Fruit fly (Drosophila melanogaster): ENCODE data around the gene CG18530.

The CG18530 gene

dm6 chr3R:12630369-12630768, 2.8 kb upstream of the CG18530 start, which contains the start of gene Not10 (continued):
- TF ChIP-seq CG17912 (GFP tag; optimal IDR thresholded peaks at IDR 0.05) (no peak), Dp (GFP tag; optimal IDR thresholded peaks at IDR 0.05) (peak; percentile 83), wek (GFP tag; optimal IDR thresholded peaks at IDR 0.05) (no peak), Dad (GFP tag; optimal IDR thresholded peaks at IDR 0.05) (no peak), CG1647 (GFP tag; optimal IDR thresholded peaks at IDR 0.05) (no peak), CG1602 (GFP tag; optimal IDR thresholded peaks at IDR 0.05) (peak; percentile 41), HLH3B (GFP tag; IDR thresholded peaks at IDR 0.05) (peak; percentile 35; the same call in 1 of the 2 replicates), ewg (GFP tag; optimal IDR thresholded peaks at IDR 0.05) (no peak), insv (GFP tag; optimal IDR thresholded peaks at IDR 0.05) (peak in 1 of 2 experiments; percentile 19), dmrt99B (tag; optimal IDR thresholded peaks at IDR 0.05) (no peak), bbx (GFP tag; IDR thresholded peaks at IDR 0.05; ENCODE audit: partially characterized antibody) (peak; percentile 33; the same call in 1 of the 2 replicates), CG9932 (GFP tag; IDR thresholded peaks at IDR 0.05) (peak; percentile 74), CG9609 (GFP tag; optimal IDR thresholded peaks at IDR 0.05) (no peak), lab (GFP tag; optimal IDR thresholded peaks at IDR 0.05) (no peak), Awh (GFP tag; IDR thresholded peaks at IDR 0.05) (no peak), Abd-B (GFP tag; optimal IDR thresholded peaks at IDR 0.05) (no peak), Pdp1 (GFP tag; optimal IDR thresholded peaks at IDR 0.05) (no peak), Aef1 (GFP tag; IDR thresholded peaks at IDR 0.05) (no peak), so (GFP tag; IDR thresholded peaks at IDR 0.05) (no peak), nerfin-2 (GFP tag; IDR thresholded peaks at IDR 0.05; ENCODE audit: partially characterized antibody) (no peak), gsb-n (tag; optimal IDR thresholded peaks at IDR 0.05) (peak; percentile 96), Oaz (GFP tag; IDR thresholded peaks at IDR 0.05) (no peak), CG4854 (GFP tag; optimal IDR thresholded peaks at IDR 0.05) (no peak), gsb (GFP tag; IDR thresholded peaks at IDR 0.05) (no peak)

- TF ChIP-seq pros (GFP tag; optimal IDR thresholded peaks at IDR 0.05) (no peak), sna (GFP tag; IDR thresholded peaks at IDR 0.05; ENCODE audit: partially characterized antibody) (no peak), slp2 (GFP tag; optimal IDR thresholded peaks at IDR 0.05) (no peak), CG17186 (GFP tag; optimal IDR thresholded peaks at IDR 0.05) (no peak), CG4404 (GFP tag; IDR thresholded peaks at IDR 0.05) (no peak), corto (GFP tag; optimal IDR thresholded peaks at IDR 0.05) (no peak), CG13296 (GFP tag; optimal IDR thresholded peaks at IDR 0.05) (no peak), Aef1 (GFP tag; IDR thresholded peaks at IDR 0.05) (no peak), CG7928 (GFP tag; optimal IDR thresholded peaks at IDR 0.05) (no peak), CHES-1-like (GFP tag; optimal IDR thresholded peaks at IDR 0.05) (no peak), CG2712 (tag; optimal IDR thresholded peaks at IDR 0.05) (no peak)
Measured at dm6 chr3R:12634617-12635016, 1.5 kb downstream of the CG18530 start, which contains the start of gene CG11598. CG11598 (plus strand) TSS chr3R:12634917.

dm6 chr3R:12636240-12636639, 3.1 kb downstream of the CG18530 start, which contains the start of gene CG11600:
CG11600 (plus strand) TSS chr3R:12636540.
- no peak for TF ChIP-seq CG1024 (GFP tag; IDR thresholded peaks at IDR 0.05)
- no peak for TF ChIP-seq dmrt11E (tag; optimal IDR thresholded peaks at IDR 0.05)
- no peak for TF ChIP-seq CG6272 (GFP tag; IDR thresholded peaks at IDR 0.05)
- TF ChIP-seq vnd (GFP tag; IDR thresholded peaks at IDR 0.05; ENCODE audit: partially characterized antibody): no peak
- TF ChIP-seq Pdp1 (GFP tag; optimal IDR thresholded peaks at IDR 0.05): no peak
- TF ChIP-seq cas (GFP tag; IDR thresholded peaks at IDR 0.05): no peak
- no peak for TF ChIP-seq usp (GFP tag; optimal IDR thresholded peaks at IDR 0.05)
- no peak for TF ChIP-seq CG2712 (tag; optimal IDR thresholded peaks at IDR 0.05)
- TF ChIP-seq disco-r (GFP tag; optimal IDR thresholded peaks at IDR 0.05): no peak

Data from whole organism, embryonic.